Worm (Caenorhabditis elegans): ENCODE data around the gene clik-2.

clik-2 gene

ce11 chrX:7645313-7645712 is 43.7 kb downstream of the clik-2 start, which contains the start of gene F26A10.2:
Gene F26A10.2, minus strand, starts transcription at chrX:7645413.
- no peak for TF ChIP-seq lin-15B (tag; optimal IDR thresholded peaks at IDR 0.05)
- TF ChIP-seq lim-7 (GFP tag; IDR thresholded peaks at IDR 0.05), result no peak
- no peak for TF ChIP-seq lin-39 (tag; optimal IDR thresholded peaks at IDR 0.05)
- no peak for TF ChIP-seq zag-1 (tag; optimal IDR thresholded peaks at IDR 0.05)
- no peak for TF ChIP-seq nhr-25 (tag; optimal IDR thresholded peaks at IDR 0.05; ENCODE audit: borderline replicate concordance, insufficient read depth)

ce11 chrX:7640811-7641210 is 48.2 kb downstream of the clik-2 start:
- TF ChIP-seq mxl-2 (GFP tag; conservative IDR thresholded peaks at IDR 0.05), result no peak
- no peak for TF ChIP-seq daf-12 (tag; optimal IDR thresholded peaks at IDR 0.05)
- no peak for TF ChIP-seq set-16 (GFP tag; IDR thresholded peaks at IDR 0.05)
- no peak for TF ChIP-seq gei-8 (GFP tag; optimal IDR thresholded peaks at IDR 0.05)
- TF ChIP-seq mep-1 (tag; optimal IDR thresholded peaks at IDR 0.05), result no peak
- TF ChIP-seq saeg-2 (GFP tag; IDR thresholded peaks at IDR 0.05), result no peak

ce11 chrX:7640391-7640790 is 48.6 kb downstream of the clik-2 start:
- TF ChIP-seq aha-1 (tag) (peak; percentile 91), lim-7 (GFP tag; IDR thresholded peaks at IDR 0.05) (no peak)

DNA sequence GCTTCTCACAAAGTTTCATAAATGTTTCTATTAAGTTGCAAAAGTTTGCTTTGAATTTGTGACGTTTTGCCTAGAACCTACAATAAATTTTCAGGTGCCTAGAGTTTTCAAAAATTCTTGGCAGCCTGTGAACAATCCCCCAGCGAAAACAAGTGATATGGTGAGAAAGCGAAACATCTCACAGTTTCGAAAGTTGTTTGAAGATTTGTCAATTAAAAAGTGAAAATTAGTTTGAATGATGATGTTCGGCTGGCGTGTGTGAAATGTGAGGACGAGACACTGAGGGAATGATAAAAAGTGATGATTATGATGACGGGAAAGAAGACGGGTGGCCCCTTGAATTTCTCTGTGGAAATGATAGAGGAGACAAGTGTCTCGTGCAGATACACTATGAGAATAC is 50.2 kb downstream of the clik-2 start:
- TF ChIP-seq unc-62 (GFP tag; optimal IDR thresholded peaks at IDR 0.05 in 1 of 2), result peak in 1 of 2 experiments; percentile 58
- TF ChIP-seq unc-62 (tag; optimal IDR thresholded peaks at IDR 0.05), result no peak
- TF ChIP-seq hlh-30 (tag; optimal IDR thresholded peaks at IDR 0.05; ENCODE audit: insufficient read depth), result peak; percentile 47
- TF ChIP-seq aha-1 (tag), result peak; percentile 50
- TF ChIP-seq duxl-1 (tag; optimal IDR thresholded peaks at IDR 0.05; ENCODE audit: poor library complexity), result no peak

All from whole organism, L4 larva.